Worm (Caenorhabditis elegans) whole organism, L2 larva: ENCODE results near the gene ZK550.2.

Source experiments
- elt-3 ChIP-seq: sonication (generic microtip); optimal IDR thresholded peaks from 2 replicates; lab custom pipeline; 2017; ENCODE audit warnings: missing biosample characterization, missing genetic modification characterization
- lin-13 ChIP-seq: fragments of 150-350 bp; optimal IDR thresholded peaks from 2 replicates; lab custom pipeline; 2014; ENCODE audit warnings: missing biosample characterization, missing genetic modification reagents, missing genetic modification characterization
- nhr-77 ChIP-seq: fragments of 150-350 bp; optimal IDR thresholded peaks from 2 replicates; lab custom pipeline; 2014; ENCODE audit warnings: missing biosample characterization, missing genetic modification characterization
- unc-39 ChIP-seq: fragments of 150-350 bp; optimal IDR thresholded peaks from 2 replicates; lab custom pipeline; 2014; ENCODE audit warnings: missing biosample characterization, missing genetic modification characterization
- unc-62 ChIP-seq: fragments of 150-350 bp; optimal IDR thresholded peaks from 2 replicates; lab custom pipeline; 2014; ENCODE audit warnings: missing biosample characterization, missing genetic modification reagents, missing genetic modification characterization

DNA sequence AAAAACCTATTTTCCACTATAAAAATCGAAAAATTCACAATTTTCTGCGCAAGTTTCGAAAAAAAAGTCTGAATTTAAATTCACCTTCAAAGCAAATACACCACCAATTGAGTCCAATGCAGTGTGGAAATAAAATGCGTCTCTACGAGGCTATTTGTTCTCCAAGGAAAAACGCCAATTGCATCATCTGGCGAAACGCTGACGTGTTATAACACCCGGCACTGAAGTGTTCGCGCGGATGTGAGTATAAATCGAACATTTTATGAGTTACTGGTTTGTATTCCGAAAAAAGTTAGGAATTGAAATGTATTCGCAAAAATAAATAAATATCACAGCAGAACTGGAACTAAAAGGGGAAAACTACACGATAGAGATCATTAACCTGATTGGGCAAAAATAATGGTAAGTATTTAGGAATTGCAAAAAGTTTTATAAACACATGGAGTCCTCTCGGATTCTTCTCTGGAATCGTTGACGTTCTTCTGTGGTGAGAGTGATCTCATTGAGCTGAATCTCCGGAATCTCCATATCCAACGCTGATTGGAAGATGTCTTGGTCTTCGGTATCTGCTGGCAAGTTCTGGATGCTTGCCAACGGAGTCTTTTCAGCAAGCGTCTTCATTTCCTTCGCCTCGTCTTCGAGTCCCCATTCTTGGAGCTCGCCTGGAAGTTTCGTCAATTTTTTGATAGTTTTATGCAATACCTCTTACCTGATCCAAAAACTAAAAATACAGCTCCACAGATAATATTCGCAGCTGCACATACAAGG is 42.7 kb downstream of the ZK550.2 start, which contains the start of gene zipt-7.1:
- TF ChIP-seq elt-3 (tag; lab: Kevin White, UChicago) (no peak), unc-39 (no peak), nhr-77 (tag; lab: Kevin White, UChicago) (no peak), unc-62 (no peak), lin-13 (GFP tag; lab: Kevin White, UChicago) (no peak)
